Worm (Caenorhabditis elegans): ENCODE measurements around the gene irld-4.

- TF ChIP-seq lin-13 (GFP tag; optimal IDR thresholded peaks at IDR 0.05): no peak
- TF ChIP-seq snpc-4 (tag; optimal IDR thresholded peaks at IDR 0.05): no peak
- no peak for TF ChIP-seq egl-27 (tag; optimal IDR thresholded peaks at IDR 0.05)
- TF ChIP-seq nhr-12 (tag; optimal IDR thresholded peaks at IDR 0.05): no peak
Observed at ce11 chrIV:14609774-14610173, 23.1 kb upstream of the irld-4 start.

Measured in whole organism, L1 larva.